Worm (Caenorhabditis elegans) whole organism, late embryonic: ENCODE results near the gene alh-9.

Experiments
- Y22D7AL.16 ChIP-seq: sonication (generic microtip); optimal IDR thresholded peaks from 2 replicates; lab custom pipeline; 2016; ENCODE audit warnings: missing genetic modification characterization, missing compliant biosample characterization
- ceh-14 ChIP-seq: sonication (generic microtip); optimal IDR thresholded peaks from 2 replicates; lab custom pipeline; 2016; ENCODE audit warnings: missing genotype, missing genetic modification characterization, missing compliant biosample characterization
- ceh-19 ChIP-seq: fragments of 200-800 bp; sonication (Bioruptor generic); optimal IDR thresholded peaks from 2 replicates; lab custom pipeline; 2018; ENCODE audit warnings: mild to moderate bottlenecking, missing genetic modification characterization, missing compliant biosample characterization
- ceh-22 ChIP-seq: sonication (generic microtip); optimal IDR thresholded peaks from 2 replicates; lab custom pipeline; 2017; ENCODE audit warnings: missing biosample characterization, missing genetic modification characterization
- ceh-30 ChIP-seq: fragments of 150-350 bp; optimal IDR thresholded peaks from 2 replicates; lab custom pipeline; 2014; ENCODE audit warnings: missing biosample characterization, missing genetic modification characterization
- ceh-31 ChIP-seq: sonication (generic microtip); optimal IDR thresholded peaks from 2 replicates; lab custom pipeline; 2016; ENCODE audit warnings: missing genetic modification characterization, missing compliant biosample characterization
- ceh-34 ChIP-seq: sonication (generic microtip); optimal IDR thresholded peaks from 2 replicates; lab custom pipeline; 2016; ENCODE audit warnings: mild to moderate bottlenecking, missing genetic modification characterization, missing compliant biosample characterization
- ceh-48 ChIP-seq: sonication (generic microtip); optimal IDR thresholded peaks from 2 replicates; lab custom pipeline; 2016; ENCODE audit warnings: missing genetic modification characterization, inconsistent platforms, missing compliant biosample characterization
- dve-1 ChIP-seq: sonication (generic microtip); optimal IDR thresholded peaks from 2 replicates; lab custom pipeline; 2017; ENCODE audit warnings: antibody characterized with exemption, mild to moderate bottlenecking, missing genetic modification characterization, missing compliant biosample characterization
- elt-2 ChIP-seq: sonication (generic microtip); optimal IDR thresholded peaks from 2 replicates; lab custom pipeline; 2016; ENCODE audit warnings: missing genetic modification reagents, missing genetic modification characterization, missing compliant biosample characterization
- ets-4 ChIP-seq: sonication (generic microtip); optimal IDR thresholded peaks from 2 replicates; lab custom pipeline; 2016; ENCODE audit warnings: missing genetic modification characterization, missing compliant biosample characterization
- fkh-6 ChIP-seq: sonication (generic microtip); optimal IDR thresholded peaks from 2 replicates; lab custom pipeline; 2016; ENCODE audit warnings: missing genetic modification characterization, missing compliant biosample characterization
- madf-2 ChIP-seq: sonication (generic microtip); optimal IDR thresholded peaks from 2 replicates; lab custom pipeline; 2017; ENCODE audit warnings: missing genetic modification characterization, missing compliant biosample characterization
- mec-3 ChIP-seq: sonication (generic microtip); optimal IDR thresholded peaks from 2 replicates; lab custom pipeline; 2016; ENCODE audit warnings: borderline replicate concordance, missing genetic modification characterization, missing compliant biosample characterization
- nfya-1 ChIP-seq: sonication (generic microtip); optimal IDR thresholded peaks from 2 replicates; lab custom pipeline; 2017; ENCODE audit warnings: missing genetic modification characterization, mild to moderate bottlenecking, missing compliant biosample characterization, antibody characterized with exemption, moderate library complexity
- npax-4 ChIP-seq: sonication (generic microtip); optimal IDR thresholded peaks from 2 replicates; lab custom pipeline; 2016; ENCODE audit warnings: missing genetic modification characterization, missing compliant biosample characterization
- pag-3 ChIP-seq: sonication (generic microtip); optimal IDR thresholded peaks from 2 replicates; lab custom pipeline; 2016; ENCODE audit warnings: missing compliant biosample characterization, missing genetic modification characterization, borderline replicate concordance
- pax-1 ChIP-seq: fragments of 150-350 bp; optimal IDR thresholded peaks from 2 replicates; lab custom pipeline; 2014; ENCODE audit warnings: missing biosample characterization, missing genetic modification characterization
- pha-4 ChIP-seq: fragments of 150-350 bp; optimal IDR thresholded peaks from 2 replicates; lab custom pipeline; 2018; ENCODE audit warnings: missing biosample characterization, missing genetic modification reagents, missing genetic modification characterization
- pqm-1 ChIP-seq: sonication (generic microtip); optimal IDR thresholded peaks from 2 replicates; lab custom pipeline; 2016; ENCODE audit warnings: missing genetic modification characterization, missing compliant biosample characterization
- ref-2 ChIP-seq: sonication (generic microtip); optimal IDR thresholded peaks from 2 replicates; lab custom pipeline; 2016; ENCODE audit warnings: missing genetic modification characterization, missing compliant biosample characterization
- rnt-1 ChIP-seq: sonication (generic microtip); optimal IDR thresholded peaks from 2 replicates; lab custom pipeline; 2016; ENCODE audit warnings: missing genetic modification characterization, missing compliant biosample characterization
- sdc-2 ChIP-seq: sonication (generic microtip); optimal IDR thresholded peaks from 2 replicates; lab custom pipeline; 2016; ENCODE audit warnings: missing genotype, missing genetic modification characterization, missing compliant biosample characterization
- syd-9 ChIP-seq: sonication (generic microtip); optimal IDR thresholded peaks from 2 replicates; lab custom pipeline; 2016; ENCODE audit warnings: mild to moderate bottlenecking, missing genetic modification characterization, moderate library complexity, missing compliant biosample characterization
- ttx-3 ChIP-seq: sonication (generic microtip); optimal IDR thresholded peaks from 2 replicates; lab custom pipeline; 2016; ENCODE audit warnings: missing genetic modification reagents, missing genetic modification characterization, missing compliant biosample characterization
- unc-3 ChIP-seq, 2 experiments: fragments of 200-800 bp in 1 of 2; sonication (Bioruptor generic) in 1 of 2; sonication (generic microtip) in 1 of 2; conservative IDR thresholded peaks in 1 of 2; optimal IDR thresholded peaks in 1 of 2; 2 replicates each; pipeline versions ENCODE4 v1.3.6 to Lab custom; 2016 to 2022; ENCODE audit warnings: missing compliant biosample characterization in 2 of 2, missing genetic modification characterization in 2 of 2, missing genetic modification reagents in 1 of 2
- zip-5 ChIP-seq: sonication (generic microtip); optimal IDR thresholded peaks from 2 replicates; lab custom pipeline; 2016; ENCODE audit warnings: missing genetic modification characterization, missing compliant biosample characterization
- ztf-16 ChIP-seq: sonication (generic microtip); optimal IDR thresholded peaks from 2 replicates; lab custom pipeline; 2017; ENCODE audit warnings: missing genetic modification characterization, missing compliant biosample characterization

Gene alh-9

ce11 chrIII:5875705-5876104 lies 19.9 kb downstream of the alh-9 start:
- TF ChIP-seq ceh-34 (tag; lab: Kevin White, UChicago) (no peak), rnt-1 (tag; lab: Kevin White, UChicago) (no peak), elt-2 (tag; lab: Kevin White, UChicago) (peak; percentile 74)

ce11 chrIII:5876140-5876675 lies 20.4 kb downstream of the alh-9 start, which contains the start of gene aldo-2:
Gene aldo-2 (minus strand): TSS chrIII:5876625.
- TF ChIP-seq nfya-1, result no peak
- no peak for TF ChIP-seq mec-3 (tag; lab: Kevin White, UChicago)
- TF ChIP-seq ref-2 (tag; lab: Kevin White, UChicago), result no peak
- TF ChIP-seq syd-9 (tag; lab: Kevin White, UChicago), result no peak
- no peak for TF ChIP-seq unc-3 (GFP tag; conservative IDR thresholded peaks at IDR 0.05; lab: Robert Waterston, UW)
- no peak for TF ChIP-seq unc-3 (tag; optimal IDR thresholded peaks at IDR 0.05; lab: Kevin White, UChicago)
- TF ChIP-seq npax-4 (tag; lab: Kevin White, UChicago), result no peak
- no peak for TF ChIP-seq Y22D7AL.16 (tag; lab: Kevin White, UChicago)
- no peak for TF ChIP-seq rnt-1 (tag; lab: Kevin White, UChicago)
- TF ChIP-seq dve-1 (tag; lab: Kevin White, UChicago), result no peak
- TF ChIP-seq ceh-14 (tag; lab: Kevin White, UChicago), result no peak
- no peak for TF ChIP-seq ttx-3 (tag; lab: Kevin White, UChicago)

ce11 chrIII:5876867-5877641 lies 21.2 kb downstream of the alh-9 start:
- no peak for TF ChIP-seq ztf-16 (tag; lab: Kevin White, UChicago)
- TF ChIP-seq elt-2 (tag; lab: Kevin White, UChicago), result peak; percentile 13
- TF ChIP-seq fkh-6 (tag; lab: Kevin White, UChicago), result no peak
- no peak for TF ChIP-seq pqm-1 (tag; lab: Kevin White, UChicago)
- no peak for TF ChIP-seq ttx-3 (tag; lab: Kevin White, UChicago)
- TF ChIP-seq unc-3 (GFP tag; conservative IDR thresholded peaks at IDR 0.05; lab: Robert Waterston, UW), result no peak
- TF ChIP-seq unc-3 (tag; optimal IDR thresholded peaks at IDR 0.05; lab: Kevin White, UChicago), result no peak

- no peak for TF ChIP-seq ceh-22 (tag; lab: Kevin White, UChicago)
- no peak for TF ChIP-seq ceh-34 (tag; lab: Kevin White, UChicago)
- TF ChIP-seq pax-1 (tag; lab: Kevin White, UChicago), result no peak
- no peak for TF ChIP-seq ceh-19 (GFP tag; lab: Kevin White, UChicago)
- no peak for TF ChIP-seq ets-4 (tag; lab: Kevin White, UChicago)
- TF ChIP-seq pha-4 (tag; lab: Kevin White, UChicago), result no peak
- TF ChIP-seq ztf-16 (tag; lab: Kevin White, UChicago), result no peak
- TF ChIP-seq pag-3, result no peak
- no peak for TF ChIP-seq madf-2 (tag; lab: Kevin White, UChicago)
- no peak for TF ChIP-seq zip-5 (tag; lab: Kevin White, UChicago)
- TF ChIP-seq sdc-2 (tag; lab: Kevin White, UChicago), result no peak
- no peak for TF ChIP-seq ceh-30
- TF ChIP-seq, all 69 proteins: peak for 0
Measured at ce11 chrIII:5878215-5878614, 22.4 kb downstream of the alh-9 start, which contains the start of the genes mig-21 and F01F1.2. Gene mig-21 (minus strand): TSS chrIII:5878380. Gene F01F1.2 (plus strand): TSS chrIII:5878554.

- peak; percentile 13 for TF ChIP-seq ceh-31
- TF ChIP-seq nfya-1, result peak; percentile 18
- TF ChIP-seq ceh-14 (tag; lab: Kevin White, UChicago), result no peak
- TF ChIP-seq ceh-48 (tag; lab: Kevin White, UChicago), result peak; percentile 93
Measured at ce11 chrIII:5879291-5879968, 23.6 kb downstream of the alh-9 start, which contains the start of gene hpo-10. Gene hpo-10 (plus strand): TSS chrIII:5879489.
